Worm (Caenorhabditis elegans) whole organism, L3 larva: ENCODE data around the gene folr-1.

ENCODE experiments used
- ceh-82 ChIP-seq: fragments of 150-350 bp; optimal IDR thresholded peaks from 2 replicates; lab custom pipeline; 2014; ENCODE audit warnings: missing biosample characterization, missing genetic modification characterization
- elt-3 ChIP-seq, 3 experiments: fragments of 150-350 bp in 1 of 3; sonication (generic microtip) in 2 of 3; optimal IDR thresholded peaks; 2 replicates in 2 of 3; 4 replicates in 1 of 3; lab custom pipeline; 2014 to 2017; ENCODE audit warnings: missing biosample characterization in 3 of 3, missing genetic modification characterization in 3 of 3
- jun-1 ChIP-seq: fragments of 150-350 bp; optimal IDR thresholded peaks from 2 replicates; lab custom pipeline; 2014; ENCODE audit warnings: missing biosample characterization, missing genetic modification reagents, missing genetic modification characterization
- lin-39 ChIP-seq: fragments of 150-350 bp; optimal IDR thresholded peaks from 2 replicates; lab custom pipeline; 2018; ENCODE audit warnings: missing biosample characterization, missing genetic modification reagents, missing genetic modification characterization
- mdl-1 ChIP-seq: fragments of 150-350 bp; optimal IDR thresholded peaks from 2 replicates; lab custom pipeline; 2014; ENCODE audit warnings: missing biosample characterization, missing genetic modification characterization
- nhr-12 ChIP-seq: fragments of 150-350 bp; optimal IDR thresholded peaks from 2 replicates; lab custom pipeline; 2014; ENCODE audit warnings: missing biosample characterization, missing genetic modification characterization
- nhr-237 ChIP-seq: fragments of 150-350 bp; optimal IDR thresholded peaks from 2 replicates; lab custom pipeline; 2014; ENCODE audit warnings: missing biosample characterization, missing genetic modification characterization
- nhr-28 ChIP-seq: fragments of 150-350 bp; optimal IDR thresholded peaks from 2 replicates; lab custom pipeline; 2014; ENCODE audit warnings: missing biosample characterization, missing genetic modification characterization
- nhr-77 ChIP-seq: fragments of 150-350 bp; optimal IDR thresholded peaks from 2 replicates; lab custom pipeline; 2014; ENCODE audit warnings: missing biosample characterization, missing genetic modification characterization
- snpc-4 ChIP-seq: fragments of 150-350 bp; optimal IDR thresholded peaks from 2 replicates; lab custom pipeline; 2014; ENCODE audit warnings: missing biosample characterization, missing genetic modification characterization
- unc-39 ChIP-seq: sonication (generic microtip); optimal IDR thresholded peaks from 4 replicates; lab custom pipeline; 2017; ENCODE audit warnings: missing biosample characterization, missing genetic modification characterization
- unc-62 ChIP-seq: fragments of 150-350 bp; sonication (generic microtip); optimal IDR thresholded peaks from 4 replicates; lab custom pipeline; 2014; ENCODE audit warnings: missing biosample characterization, missing genetic modification reagents, missing genetic modification characterization
- zag-1 ChIP-seq: fragments of 150-350 bp; optimal IDR thresholded peaks from 2 replicates; lab custom pipeline; 2014; ENCODE audit warnings: missing biosample characterization, missing genetic modification characterization
- ztf-4 ChIP-seq: fragments of 150-350 bp; optimal IDR thresholded peaks from 2 replicates; lab custom pipeline; 2014; ENCODE audit warnings: missing biosample characterization, missing genetic modification characterization

DNA sequence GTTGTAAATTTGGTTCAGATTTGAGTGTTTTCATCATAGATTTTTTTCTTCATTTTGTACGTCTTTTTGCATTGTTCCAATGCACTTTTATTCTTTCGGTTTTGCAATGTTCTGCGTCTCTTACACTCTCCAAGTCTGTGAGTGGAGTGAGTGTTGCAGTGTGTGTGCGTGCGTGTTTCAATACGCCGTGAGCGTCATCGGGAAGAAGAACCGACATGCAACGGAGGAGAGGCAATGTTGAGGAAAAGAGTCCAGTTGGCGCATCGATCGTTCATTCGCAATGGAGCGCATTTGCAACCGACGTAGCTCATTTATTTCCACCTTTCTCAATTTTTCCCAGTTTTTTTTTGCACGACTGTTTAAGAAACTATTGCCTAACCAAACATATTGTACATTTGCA, 39.5 kb downstream of the folr-1 start, which contains the start of gene ZC506.1:
- TF ChIP-seq ztf-4 (tag; lab: Kevin White, UChicago), result peak; percentile 74
- TF ChIP-seq nhr-12, result no peak
- no peak for TF ChIP-seq nhr-28 (tag; lab: Kevin White, UChicago)
- no peak for TF ChIP-seq nhr-237
- TF ChIP-seq ceh-82 (tag; lab: Kevin White, UChicago), result peak; percentile 74
- peak; percentile 94 for TF ChIP-seq snpc-4 (tag; lab: Kevin White, UChicago)
- TF ChIP-seq unc-39 (tag; lab: Kevin White, UChicago), result no peak
- TF ChIP-seq nhr-77 (tag; lab: Kevin White, UChicago), result peak; percentile 65
- peak; percentile 92 for TF ChIP-seq jun-1 (tag; lab: Kevin White, UChicago)
- peak; percentile 90 for TF ChIP-seq unc-62
- peak; percentile 75 for TF ChIP-seq mdl-1 (tag; lab: Kevin White, UChicago)
- TF ChIP-seq elt-3 (tag; optimal IDR thresholded peaks at IDR 0.05; lab: Kevin White, UChicago), result peak in 2 of 3 experiments; percentile 1 to 62
- TF ChIP-seq lin-39, result peak; percentile 98
- TF ChIP-seq zag-1, result peak; percentile 38
